Worm (Caenorhabditis elegans) whole organism, L1 larva: ENCODE data around the gene F15A4.2.

Experiments
- C16A3.4 ChIP-seq: fragments of 150-350 bp; optimal IDR thresholded peaks from 2 replicates; lab custom pipeline; 2014; ENCODE audit warnings: missing biosample characterization, missing genetic modification characterization
- Y116A8C.19 ChIP-seq: sonication (generic microtip); optimal IDR thresholded peaks from 2 replicates; lab custom pipeline; 2016; ENCODE audit warnings: missing compliant biosample characterization, missing genetic modification characterization, borderline replicate concordance
- aha-1 ChIP-seq: fragments of 150-350 bp; optimal IDR thresholded peaks from 2 replicates; lab custom pipeline; 2014; ENCODE audit warnings: missing biosample characterization, missing genetic modification characterization
- ama-1 ChIP-seq: fragments of 150-350 bp; optimal IDR thresholded peaks from 2 replicates; lab custom pipeline; 2014
- ceh-63 ChIP-seq: fragments of 200-800 bp; sonication (Bioruptor generic); optimal IDR thresholded peaks from 2 replicates; lab custom pipeline; 2018; ENCODE audit warnings: mild to moderate bottlenecking, missing genetic modification characterization, missing compliant biosample characterization
- ceh-82 ChIP-seq, 3 experiments: fragments of 150-350 bp in 1 of 3; sonication (generic microtip) in 2 of 3; optimal IDR thresholded peaks; 2 replicates each; lab custom pipeline; 2014 to 2017; ENCODE audit warnings: missing biosample characterization in 3 of 3, missing genetic modification characterization in 3 of 3
- ceh-88 ChIP-seq: fragments of 200-800 bp; sonication (Bioruptor generic); IDR thresholded peaks from 2 replicates; pipeline ENCODE4 v1.3.6; 2022; ENCODE audit warnings: missing genetic modification characterization, missing compliant biosample characterization
- dpl-1 ChIP-seq, 3 experiments: fragments of 150-350 bp in 2 of 3; sonication (generic microtip) in 1 of 3; optimal IDR thresholded peaks; 2 replicates each; lab custom pipeline; 2014 to 2017; ENCODE audit warnings: missing biosample characterization in 3 of 3, missing genetic modification characterization in 3 of 3, missing genetic modification reagents in 3 of 3
- dsc-1 ChIP-seq: sonication (generic microtip); optimal IDR thresholded peaks from 2 replicates; lab custom pipeline; 2016; ENCODE audit warnings: mild to moderate bottlenecking, missing genetic modification characterization, missing compliant biosample characterization
- efl-1 ChIP-seq, 4 experiments: fragments of 150-350 bp; optimal IDR thresholded peaks in 3 of 4; peaks in 1 of 4; 1 replicate in 1 of 4; 2 replicates in 3 of 4; lab custom pipeline; 2014; ENCODE audit warnings: missing biosample characterization in 2 of 4, missing genetic modification characterization in 2 of 4, missing genetic modification reagents in 2 of 4
- egl-13 ChIP-seq: sonication (generic microtip); optimal IDR thresholded peaks from 2 replicates; lab custom pipeline; 2016; ENCODE audit warnings: missing genotype, missing genetic modification reagents, missing genetic modification characterization, missing compliant biosample characterization
- fkh-10 ChIP-seq: sonication (generic microtip); optimal IDR thresholded peaks from 2 replicates; lab custom pipeline; 2017; ENCODE audit warnings: missing biosample characterization, missing genetic modification reagents, missing genetic modification characterization
- fkh-4 ChIP-seq: sonication (generic microtip); optimal IDR thresholded peaks from 2 replicates; lab custom pipeline; 2016; ENCODE audit warnings: missing compliant biosample characterization, missing genetic modification characterization, borderline replicate concordance
- fos-1 ChIP-seq: fragments of 150-350 bp; optimal IDR thresholded peaks from 2 replicates; lab custom pipeline; 2014; ENCODE audit warnings: missing biosample characterization, missing genetic modification characterization
- grh-1 ChIP-seq: fragments of 200-800 bp; sonication (Bioruptor generic); IDR thresholded peaks from 2 replicates; pipeline ENCODE4 v1.3.6; 2022; ENCODE audit warnings: missing genetic modification reagents, missing genetic modification characterization, missing compliant biosample characterization
- hpl-2 ChIP-seq: fragments of 150-350 bp; optimal IDR thresholded peaks from 2 replicates; lab custom pipeline; 2014; ENCODE audit warnings: missing biosample characterization, missing genetic modification reagents, missing genetic modification characterization
- irx-1 ChIP-seq: sonication (generic microtip); optimal IDR thresholded peaks from 2 replicates; lab custom pipeline; 2016; ENCODE audit warnings: missing genetic modification characterization, missing compliant biosample characterization
- lin-13 ChIP-seq: fragments of 150-350 bp; optimal IDR thresholded peaks from 2 replicates; lab custom pipeline; 2014; ENCODE audit warnings: missing biosample characterization, missing genetic modification reagents, missing genetic modification characterization
- lin-14 ChIP-seq: fragments of 200-800 bp; sonication (Bioruptor generic); optimal IDR thresholded peaks from 2 replicates; lab custom pipeline; 2018; ENCODE audit warnings: mild to moderate bottlenecking, missing genetic modification characterization, moderate library complexity, missing compliant biosample characterization
- lin-15B ChIP-seq: fragments of 150-350 bp; sonication (generic microtip); optimal IDR thresholded peaks from 3 replicates; lab custom pipeline; 2014; ENCODE audit warnings: missing biosample characterization, missing genetic modification characterization
- lin-39 ChIP-seq: fragments of 150-350 bp; optimal IDR thresholded peaks from 2 replicates; lab custom pipeline; 2014; ENCODE audit warnings: missing biosample characterization, missing genetic modification reagents, missing genetic modification characterization
- mef-2 ChIP-seq: fragments of 150-350 bp; optimal IDR thresholded peaks from 2 replicates; lab custom pipeline; 2014; ENCODE audit warnings: missing biosample characterization, missing genetic modification characterization
- nhr-12 ChIP-seq: sonication (generic microtip); optimal IDR thresholded peaks from 2 replicates; lab custom pipeline; 2017; ENCODE audit warnings: missing biosample characterization, missing genetic modification characterization
- nhr-47 ChIP-seq: sonication (generic microtip); optimal IDR thresholded peaks from 2 replicates; lab custom pipeline; 2016; ENCODE audit warnings: mild to moderate bottlenecking, missing genetic modification characterization, moderate library complexity, missing compliant biosample characterization
- nhr-85 ChIP-seq: sonication (generic microtip); peaks from one replicate; lab custom pipeline; 2016; ENCODE audit warnings: missing genetic modification characterization, inconsistent platforms, missing compliant biosample characterization
- sox-4 ChIP-seq: sonication (generic microtip); optimal IDR thresholded peaks from 2 replicates; lab custom pipeline; 2016; ENCODE audit warnings: missing genetic modification characterization, missing compliant biosample characterization
- sptf-1 ChIP-seq: fragments of 150-350 bp; optimal IDR thresholded peaks from 2 replicates; lab custom pipeline; 2014; ENCODE audit warnings: missing biosample characterization, missing genetic modification characterization
- tbx-2 ChIP-seq: sonication (generic microtip); optimal IDR thresholded peaks from 2 replicates; lab custom pipeline; 2016; ENCODE audit warnings: missing genetic modification characterization, missing compliant biosample characterization
- tlp-1 ChIP-seq: fragments of 150-350 bp; optimal IDR thresholded peaks from 2 replicates; lab custom pipeline; 2014; ENCODE audit warnings: missing biosample characterization, missing genetic modification characterization
- unc-130 ChIP-seq: fragments of 150-350 bp; optimal IDR thresholded peaks from 2 replicates; lab custom pipeline; 2017; ENCODE audit warnings: missing biosample characterization, missing genetic modification characterization, inconsistent platforms
- unc-30 ChIP-seq: sonication (generic microtip); optimal IDR thresholded peaks from 2 replicates; lab custom pipeline; 2017; ENCODE audit warnings: missing biosample characterization, missing genetic modification characterization
- xbp-1 ChIP-seq: sonication (generic microtip); optimal IDR thresholded peaks from 2 replicates; lab custom pipeline; 2016; ENCODE audit warnings: missing genetic modification characterization, missing compliant biosample characterization

The F15A4.2 gene

DNA sequence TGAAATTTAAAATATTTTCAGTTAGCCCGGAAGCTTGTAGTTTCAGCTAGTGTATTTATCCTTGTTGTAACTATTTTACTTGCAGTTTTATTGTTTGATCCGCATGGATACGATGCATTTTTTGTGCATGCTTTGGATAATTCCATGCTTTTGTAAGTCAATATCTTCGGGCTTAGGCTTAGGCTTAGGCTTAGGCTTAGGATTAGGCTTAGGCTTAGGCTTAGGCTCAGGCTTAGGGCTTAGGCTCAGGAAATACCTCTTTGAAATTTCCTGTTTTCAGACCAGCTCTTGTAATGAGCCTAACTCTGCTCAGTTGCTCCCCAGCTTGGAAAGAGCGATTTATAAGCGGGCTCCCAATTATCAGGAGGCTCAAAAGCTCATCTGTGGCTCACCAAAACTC lies 4.7 kb downstream of the F15A4.2 start, which contains the start of gene srg-16:
TSS of gene srg-16 (plus strand) at position 87 of the 400 bp plus-strand sequence.
- TF ChIP-seq dpl-1 (GFP tag; optimal IDR thresholded peaks at IDR 0.05; lab: Kevin White, UChicago) (no peak), sox-4 (no peak), lin-15B (tag; lab: Kevin White, UChicago) (no peak), dsc-1 (tag; lab: Kevin White, UChicago) (no peak), ama-1 (lab: Kevin White, UChicago) (no peak), lin-14 (GFP tag; lab: Kevin White, UChicago) (no peak), unc-30 (no peak), nhr-12 (tag; lab: Kevin White, UChicago) (no peak), fkh-10 (GFP tag; lab: Kevin White, UChicago) (no peak), ceh-88 (GFP tag; lab: Robert Waterston, UW) (no peak), hpl-2 (no peak), fkh-4 (tag; lab: Kevin White, UChicago) (no peak), unc-130 (tag; lab: Kevin White, UChicago) (no peak), ceh-63 (GFP tag; lab: Kevin White, UChicago) (no peak), fos-1 (tag; lab: Kevin White, UChicago) (no peak), ceh-82 (tag; optimal IDR thresholded peaks at IDR 0.05; lab: Kevin White, UChicago) (no peak), xbp-1 (tag; lab: Kevin White, UChicago) (no peak), aha-1 (tag; lab: Kevin White, UChicago) (no peak), lin-13 (GFP tag; lab: Kevin White, UChicago) (no peak), nhr-47 (tag; lab: Kevin White, UChicago) (no peak)

- TF ChIP-seq C16A3.4 (tag; lab: Kevin White, UChicago) = no peak
- no peak for TF ChIP-seq Y116A8C.19 (tag; lab: Kevin White, UChicago)
- TF ChIP-seq efl-1 (optimal IDR thresholded peaks at IDR 0.05; lab: Kevin White, UChicago) = no peak
- TF ChIP-seq efl-1 (GFP tag; optimal IDR thresholded peaks at IDR 0.05 in 1 of 2; lab: Kevin White, UChicago) = peak in 1 of 2 experiments; percentile 58
- TF ChIP-seq aha-1 (tag; lab: Kevin White, UChicago) = no peak
- no peak for TF ChIP-seq nhr-85
- TF ChIP-seq dsc-1 (tag; lab: Kevin White, UChicago) = no peak
- no peak for TF ChIP-seq grh-1 (GFP tag; lab: Robert Waterston, UW)
- TF ChIP-seq ceh-88 (GFP tag; lab: Robert Waterston, UW) = no peak
These were observed 9.0 kb downstream of the F15A4.2 start, which contains the start of the genes F15A4.5 and phat-8 for ce11 chrII:12471138-12471855. F15A4.5 (minus strand) TSS chrII:12471238. phat-8 (plus strand) TSS chrII:12471805.

DNA sequence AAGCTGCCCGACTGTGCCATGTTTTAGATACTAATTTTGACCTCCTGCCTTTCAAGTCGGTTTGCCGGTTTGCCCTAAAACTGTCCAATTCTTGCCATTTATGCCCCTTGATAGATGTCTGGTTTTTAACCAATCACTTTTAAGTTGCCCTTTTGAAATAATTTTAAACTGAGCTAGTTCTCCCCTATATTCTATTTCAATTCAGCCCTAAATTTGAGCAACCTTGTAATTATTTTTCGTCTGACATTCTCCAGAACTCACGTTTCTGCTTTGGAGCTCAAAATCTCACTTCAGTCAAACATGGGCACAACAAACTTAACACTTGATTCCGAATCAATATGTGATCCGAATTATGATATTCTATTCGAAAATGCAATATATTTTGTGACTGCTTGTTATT lies 11.1 kb downstream of the F15A4.2 start, which contains the start of gene srg-17:
TSS of gene srg-17 (plus strand) at position 301 of the 400 bp plus-strand sequence.
- TF ChIP-seq fos-1 (tag; lab: Kevin White, UChicago) (no peak), lin-39 (no peak), efl-1 (optimal IDR thresholded peaks at IDR 0.05; lab: Kevin White, UChicago) (no peak), efl-1 (GFP tag; optimal IDR thresholded peaks at IDR 0.05 in 1 of 2; lab: Kevin White, UChicago) (peak in 1 of 2 experiments; percentile 48)

- no peak for TF ChIP-seq lin-15B (tag; lab: Kevin White, UChicago)
- TF ChIP-seq sptf-1 (tag; lab: Kevin White, UChicago) = no peak
- TF ChIP-seq aha-1 (tag; lab: Kevin White, UChicago) = no peak
- TF ChIP-seq egl-13 = no peak
- TF ChIP-seq mef-2 (tag; lab: Kevin White, UChicago) = no peak
- TF ChIP-seq tlp-1 (tag; lab: Kevin White, UChicago) = no peak
- TF ChIP-seq xbp-1 (tag; lab: Kevin White, UChicago) = no peak
- TF ChIP-seq irx-1 (tag; lab: Kevin White, UChicago) = no peak
- no peak for TF ChIP-seq tbx-2 (tag; lab: Kevin White, UChicago)
These were observed 18.5 kb downstream of the F15A4.2 start, which contains the start of gene arrd-9 for ce11 chrII:12480811-12481210. arrd-9 (minus strand) TSS chrII:12480911.
